Fruit fly (Drosophila melanogaster) whole organism: ENCODE measurements around the gene CG4911.

ENCODE experiments used
- CG8478 ChIP-seq: fragments of >200 bp; optimal IDR thresholded peaks from 2 replicates; lab custom pipeline; 2018; ENCODE audit warnings: inconsistent platforms
- pan ChIP-seq: fragments of >200 bp; optimal IDR thresholded peaks from 2 replicates; lab custom pipeline; 2017
- psq ChIP-seq: fragments of >200 bp; optimal IDR thresholded peaks from 2 replicates; lab custom pipeline; 2017

DNA sequence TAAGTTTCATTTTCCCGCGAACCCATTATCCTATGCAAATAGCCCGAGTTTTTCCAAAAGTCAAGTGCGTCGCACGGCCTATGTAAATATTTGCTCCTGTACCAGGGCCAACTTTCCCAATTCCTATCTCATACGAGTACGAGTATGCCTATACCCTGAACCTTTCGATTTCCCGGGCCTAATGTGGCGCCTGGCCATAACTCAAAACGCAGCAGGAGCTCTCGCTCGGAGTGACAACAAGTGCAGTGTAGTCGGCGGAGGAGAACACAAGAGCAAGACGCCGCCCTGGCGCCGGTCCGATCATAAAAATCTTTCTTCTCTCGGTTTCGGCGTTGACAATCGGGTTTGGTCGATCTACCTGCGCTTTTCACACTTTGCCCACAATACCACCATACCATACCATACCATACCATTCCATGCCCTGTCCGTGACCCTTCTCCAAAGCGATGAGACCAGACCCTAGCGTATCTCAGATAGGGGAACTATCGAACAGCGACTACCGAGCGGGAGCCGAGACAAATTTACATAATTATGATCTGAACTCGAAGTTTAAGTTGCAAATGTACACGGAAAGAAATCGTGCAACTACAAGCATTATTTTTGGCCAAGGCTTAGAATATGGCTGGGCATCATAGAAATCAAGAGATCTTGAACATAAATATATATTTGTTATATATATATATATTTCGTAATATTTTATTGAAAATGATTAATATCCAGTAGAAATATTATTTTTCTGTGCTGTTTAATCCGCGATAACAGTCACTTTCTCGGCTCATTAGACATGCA lies 30.1 kb downstream of the CG4911 start:
- TF ChIP-seq CG8478 (lab: Kevin White, UChicago) (no peak), psq (lab: Kevin White, UChicago) (no peak), pan (no peak)
